Fruit fly (Drosophila melanogaster): ENCODE results near the gene CG46270.

- TF ChIP-seq CG33017 (tag; optimal IDR thresholded peaks at IDR 0.05) (no peak), CG11617 (GFP tag; optimal IDR thresholded peaks at IDR 0.05) (no peak), pad (GFP tag; optimal IDR thresholded peaks at IDR 0.05) (no peak), CG7045 (GFP tag; optimal IDR thresholded peaks at IDR 0.05) (no peak), CG5204 (GFP tag; optimal IDR thresholded peaks at IDR 0.05) (no peak), CG7101 (tag; optimal IDR thresholded peaks at IDR 0.05) (no peak)
These were observed 8.8 kb upstream of the CG46270 start for dm6 chr3R:10436989-10437388.

All from whole organism, adult.